Worm (Caenorhabditis elegans) whole organism, late embryonic: ENCODE data around the gene ins-22.

ENCODE experiments used
- C08G9.2 ChIP-seq: sonication (generic microtip); optimal IDR thresholded peaks from 2 replicates; lab custom pipeline; 2016; ENCODE audit warnings: mild to moderate bottlenecking, missing genetic modification characterization, moderate library complexity, missing compliant biosample characterization
- C38D4.7 ChIP-seq: fragments of 200-800 bp; sonication (Bioruptor generic); optimal IDR thresholded peaks from 2 replicates; lab custom pipeline; 2018; ENCODE audit warnings: mild to moderate bottlenecking, missing genetic modification characterization, moderate library complexity, missing compliant biosample characterization
- F13H6.1 ChIP-seq: sonication (generic microtip); optimal IDR thresholded peaks from 2 replicates; lab custom pipeline; 2016; ENCODE audit warnings: missing genetic modification characterization, missing compliant biosample characterization
- Y22D7AL.16 ChIP-seq: sonication (generic microtip); optimal IDR thresholded peaks from 2 replicates; lab custom pipeline; 2016; ENCODE audit warnings: missing genetic modification characterization, missing compliant biosample characterization
- ahr-1 ChIP-seq: sonication (generic microtip); optimal IDR thresholded peaks from 2 replicates; lab custom pipeline; 2016; ENCODE audit warnings: missing genetic modification characterization, missing compliant biosample characterization
- ceh-14 ChIP-seq: sonication (generic microtip); optimal IDR thresholded peaks from 2 replicates; lab custom pipeline; 2016; ENCODE audit warnings: missing genotype, missing genetic modification characterization, missing compliant biosample characterization
- ceh-18 ChIP-seq: sonication (generic microtip); optimal IDR thresholded peaks from 2 replicates; lab custom pipeline; 2016; ENCODE audit warnings: missing genetic modification characterization, missing compliant biosample characterization
- ceh-2 ChIP-seq: sonication (generic microtip); optimal IDR thresholded peaks from 2 replicates; lab custom pipeline; 2016; ENCODE audit warnings: missing genotype, missing genetic modification characterization, missing compliant biosample characterization
- ceh-31 ChIP-seq: sonication (generic microtip); optimal IDR thresholded peaks from 2 replicates; lab custom pipeline; 2016; ENCODE audit warnings: missing genetic modification characterization, missing compliant biosample characterization
- ceh-34 ChIP-seq: sonication (generic microtip); optimal IDR thresholded peaks from 2 replicates; lab custom pipeline; 2016; ENCODE audit warnings: mild to moderate bottlenecking, missing genetic modification characterization, missing compliant biosample characterization
- ceh-45 ChIP-seq: fragments of 200-800 bp; sonication (Bioruptor generic); IDR thresholded peaks from 2 replicates; pipeline ENCODE4 v1.3.6; 2022; ENCODE audit warnings: missing genetic modification reagents, missing genetic modification characterization, missing compliant biosample characterization
- ceh-48 ChIP-seq: sonication (generic microtip); optimal IDR thresholded peaks from 2 replicates; lab custom pipeline; 2016; ENCODE audit warnings: missing genetic modification characterization, inconsistent platforms, missing compliant biosample characterization
- ceh-6 ChIP-seq: fragments of 200-800 bp; sonication (Bioruptor generic); optimal IDR thresholded peaks from 2 replicates; lab custom pipeline; 2018; ENCODE audit warnings: mild to moderate bottlenecking, missing genetic modification characterization, missing compliant biosample characterization
- che-1 ChIP-seq: sonication (generic microtip); optimal IDR thresholded peaks from 2 replicates; lab custom pipeline; 2016; ENCODE audit warnings: mild to moderate bottlenecking, missing genetic modification characterization, missing compliant biosample characterization
- dmd-4 ChIP-seq: sonication (generic microtip); optimal IDR thresholded peaks from 2 replicates; lab custom pipeline; 2016; ENCODE audit warnings: borderline replicate concordance, missing genetic modification characterization, missing compliant biosample characterization
- elt-4 ChIP-seq: sonication (generic microtip); optimal IDR thresholded peaks from 2 replicates; lab custom pipeline; 2016; ENCODE audit warnings: missing genetic modification characterization, missing compliant biosample characterization
- ets-4 ChIP-seq: sonication (generic microtip); optimal IDR thresholded peaks from 2 replicates; lab custom pipeline; 2016; ENCODE audit warnings: missing genetic modification characterization, missing compliant biosample characterization
- eyg-1 ChIP-seq: sonication (generic microtip); optimal IDR thresholded peaks from 2 replicates; lab custom pipeline; 2016; ENCODE audit warnings: missing genotype, missing genetic modification characterization, missing compliant biosample characterization
- fax-1 ChIP-seq: sonication (generic microtip); optimal IDR thresholded peaks from 2 replicates; lab custom pipeline; 2016; ENCODE audit warnings: missing genotype, missing genetic modification characterization, missing compliant biosample characterization
- hlh-15 ChIP-seq: sonication (generic microtip); optimal IDR thresholded peaks from 2 replicates; lab custom pipeline; 2016; ENCODE audit warnings: missing genetic modification characterization, missing compliant biosample characterization
- hlh-30 ChIP-seq: sonication (generic microtip); optimal IDR thresholded peaks from 2 replicates; lab custom pipeline; 2017; ENCODE audit warnings: antibody characterized with exemption, missing genetic modification characterization, missing compliant biosample characterization; ENCODE audit not compliant: insufficient read depth
- hlh-6 ChIP-seq: sonication (generic microtip); optimal IDR thresholded peaks from 2 replicates; lab custom pipeline; 2016; ENCODE audit warnings: missing genotype, missing genetic modification characterization, missing compliant biosample characterization
- lim-6 ChIP-seq: sonication (generic microtip); optimal IDR thresholded peaks from 2 replicates; lab custom pipeline; 2016; ENCODE audit warnings: missing genetic modification characterization, missing compliant biosample characterization
- lin-11 ChIP-seq: fragments of 200-800 bp; sonication (Bioruptor generic); optimal IDR thresholded peaks from 2 replicates; lab custom pipeline; 2018; ENCODE audit warnings: mild to moderate bottlenecking, missing genetic modification characterization, missing compliant biosample characterization
- nfya-1 ChIP-seq: sonication (generic microtip); optimal IDR thresholded peaks from 2 replicates; lab custom pipeline; 2017; ENCODE audit warnings: missing genetic modification characterization, mild to moderate bottlenecking, missing compliant biosample characterization, antibody characterized with exemption, moderate library complexity
- odd-2 ChIP-seq: sonication (generic microtip); optimal IDR thresholded peaks from 2 replicates; lab custom pipeline; 2017; ENCODE audit warnings: antibody characterized with exemption, mild to moderate bottlenecking, missing genetic modification characterization, missing compliant biosample characterization
- pag-3 ChIP-seq: sonication (generic microtip); optimal IDR thresholded peaks from 2 replicates; lab custom pipeline; 2016; ENCODE audit warnings: missing compliant biosample characterization, missing genetic modification characterization, borderline replicate concordance
- pat-9 ChIP-seq: fragments of 200-800 bp; sonication (Bioruptor generic); optimal IDR thresholded peaks from 2 replicates; lab custom pipeline; 2018; ENCODE audit warnings: mild to moderate bottlenecking, missing genetic modification characterization, moderate library complexity, missing compliant biosample characterization
- pha-4 ChIP-seq: fragments of 150-350 bp; optimal IDR thresholded peaks from 2 replicates; lab custom pipeline; 2018; ENCODE audit warnings: missing biosample characterization, missing genetic modification reagents, missing genetic modification characterization
- pqm-1 ChIP-seq: sonication (generic microtip); optimal IDR thresholded peaks from 2 replicates; lab custom pipeline; 2016; ENCODE audit warnings: missing genetic modification characterization, missing compliant biosample characterization
- pros-1 ChIP-seq: fragments of 150-350 bp; optimal IDR thresholded peaks from 2 replicates; lab custom pipeline; 2014; ENCODE audit warnings: missing biosample characterization, missing genetic modification reagents, missing genetic modification characterization
- rnt-1 ChIP-seq: sonication (generic microtip); optimal IDR thresholded peaks from 2 replicates; lab custom pipeline; 2016; ENCODE audit warnings: missing genetic modification characterization, missing compliant biosample characterization
- sox-2 ChIP-seq: fragments of 200-800 bp; sonication (Bioruptor generic); IDR thresholded peaks from 2 replicates; pipeline ENCODE4 v1.3.6; 2022; ENCODE audit warnings: missing genetic modification reagents, missing genetic modification characterization, missing compliant biosample characterization
- syd-9 ChIP-seq: sonication (generic microtip); optimal IDR thresholded peaks from 2 replicates; lab custom pipeline; 2016; ENCODE audit warnings: mild to moderate bottlenecking, missing genetic modification characterization, moderate library complexity, missing compliant biosample characterization
- tbx-2 ChIP-seq: sonication (generic microtip); optimal IDR thresholded peaks from 2 replicates; lab custom pipeline; 2016; ENCODE audit warnings: missing genetic modification characterization, missing compliant biosample characterization
- unc-42 ChIP-seq: sonication (generic microtip); optimal IDR thresholded peaks from 2 replicates; lab custom pipeline; 2016; ENCODE audit warnings: missing genotype, missing genetic modification characterization, missing compliant biosample characterization
- unc-55 ChIP-seq: sonication (generic microtip); optimal IDR thresholded peaks from 2 replicates; lab custom pipeline; 2017; ENCODE audit warnings: missing biosample characterization, missing genetic modification reagents, missing genetic modification characterization
- zip-5 ChIP-seq: sonication (generic microtip); optimal IDR thresholded peaks from 2 replicates; lab custom pipeline; 2016; ENCODE audit warnings: missing genetic modification characterization, missing compliant biosample characterization
- ztf-16 ChIP-seq: sonication (generic microtip); optimal IDR thresholded peaks from 2 replicates; lab custom pipeline; 2017; ENCODE audit warnings: missing genetic modification characterization, missing compliant biosample characterization

ins-22 gene

ce11 chrIII:10012136-10012535 lies 14.0 kb upstream of the ins-22 start, which contains the start of gene C05B5.16:
Gene C05B5.16 (plus strand): TSS chrIII:10012436.
- TF ChIP-seq pros-1 = no peak
- TF ChIP-seq, all 69 proteins: peak for 0

DNA sequence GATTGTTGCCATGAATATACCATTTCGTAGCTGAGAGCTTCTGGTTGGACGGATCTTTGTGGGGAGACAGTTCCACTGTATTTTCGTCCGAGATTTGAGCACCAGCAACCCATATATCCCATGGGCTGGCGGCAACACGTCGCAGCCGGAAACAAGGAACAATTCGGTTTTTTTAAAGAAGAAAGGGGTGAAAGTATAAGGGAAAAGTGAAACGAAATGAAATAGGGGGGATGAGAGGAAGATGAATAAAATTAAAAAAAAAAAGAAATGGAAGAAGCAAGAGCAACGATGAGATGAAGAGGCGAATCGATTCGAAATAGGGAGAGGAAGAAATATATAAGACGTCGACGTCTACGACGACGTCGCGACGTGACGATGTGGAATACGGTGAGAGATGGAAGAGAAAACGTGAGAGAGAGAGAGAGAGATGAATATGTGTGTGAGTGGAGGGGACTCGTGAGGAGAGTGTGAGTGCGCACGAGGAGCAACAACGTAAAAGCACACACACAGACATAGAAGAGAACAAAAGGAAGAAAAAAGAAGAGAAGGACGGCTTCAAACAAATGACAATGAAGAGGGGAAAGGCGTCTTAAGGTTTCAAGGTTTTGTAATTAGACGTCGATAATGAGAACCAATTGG lies 9.6 kb upstream of the ins-22 start, which contains the start of gene rgs-1:
rgs-1 (minus strand) TSS at position 146 of the 639 bp plus-strand sequence.
- no peak for TF ChIP-seq elt-4 (tag; lab: Kevin White, UChicago)
- peak; percentile 39 for TF ChIP-seq C08G9.2 (tag; lab: Kevin White, UChicago)
- TF ChIP-seq pqm-1 (tag; lab: Kevin White, UChicago) = no peak
- TF ChIP-seq hlh-6 (tag; lab: Kevin White, UChicago) = peak; percentile 8
- TF ChIP-seq C38D4.7 (GFP tag; lab: Kevin White, UChicago) = no peak
- no peak for TF ChIP-seq ets-4
- no peak for TF ChIP-seq Y22D7AL.16 (tag; lab: Kevin White, UChicago)
- peak; percentile 86 for TF ChIP-seq hlh-30
- peak; percentile 71 for TF ChIP-seq ceh-31 (tag; lab: Kevin White, UChicago)
- no peak for TF ChIP-seq pag-3 (tag; lab: Kevin White, UChicago)
- TF ChIP-seq ceh-6 (GFP tag; lab: Kevin White, UChicago) = no peak
- TF ChIP-seq sox-2 = peak; percentile 12; the same call in 1 of the 2 replicates
- no peak for TF ChIP-seq ceh-45
- no peak for TF ChIP-seq ztf-16 (tag; lab: Kevin White, UChicago)
- TF ChIP-seq ceh-48 = peak; percentile 34
- TF ChIP-seq nfya-1 (tag; lab: Kevin White, UChicago) = peak; percentile 51
- TF ChIP-seq F13H6.1 (tag; lab: Kevin White, UChicago) = no peak
- TF ChIP-seq odd-2 = no peak
- no peak for TF ChIP-seq pat-9 (tag; lab: Kevin White, UChicago)
- peak; percentile 25 for TF ChIP-seq ceh-34
- TF ChIP-seq che-1 = no peak
- no peak for TF ChIP-seq dmd-4 (tag; lab: Kevin White, UChicago)
- peak; percentile 57 for TF ChIP-seq lim-6
- no peak for TF ChIP-seq lin-11
- peak; percentile 28 for TF ChIP-seq fax-1 (tag; lab: Kevin White, UChicago)
- peak; percentile 34 for TF ChIP-seq ceh-18 (tag; lab: Kevin White, UChicago)
- TF ChIP-seq syd-9 (tag; lab: Kevin White, UChicago) = peak; percentile 0
- TF ChIP-seq unc-42 (tag; lab: Kevin White, UChicago) = peak; percentile 69
- TF ChIP-seq ahr-1 (tag; lab: Kevin White, UChicago) = no peak
- no peak for TF ChIP-seq hlh-15 (tag; lab: Kevin White, UChicago)
- no peak for TF ChIP-seq pha-4 (tag; lab: Kevin White, UChicago)
- peak; percentile 3 for TF ChIP-seq ceh-2 (tag; lab: Kevin White, UChicago)
- no peak for TF ChIP-seq zip-5
- TF ChIP-seq tbx-2 = peak; percentile 58
- no peak for TF ChIP-seq eyg-1 (tag; lab: Kevin White, UChicago)
- TF ChIP-seq ceh-14 = peak; percentile 85
- no peak for TF ChIP-seq rnt-1 (tag; lab: Kevin White, UChicago)

- no peak for TF ChIP-seq unc-55 (GFP tag; lab: Kevin White, UChicago)
- TF ChIP-seq unc-42 (tag; lab: Kevin White, UChicago) = peak; percentile 92
These were observed 8.1 kb upstream of the ins-22 start for ce11 chrIII:10018007-10018406.
